Worm (Caenorhabditis elegans): ENCODE data around the gene C49A9.1.

Gene C49A9.1

DNA sequence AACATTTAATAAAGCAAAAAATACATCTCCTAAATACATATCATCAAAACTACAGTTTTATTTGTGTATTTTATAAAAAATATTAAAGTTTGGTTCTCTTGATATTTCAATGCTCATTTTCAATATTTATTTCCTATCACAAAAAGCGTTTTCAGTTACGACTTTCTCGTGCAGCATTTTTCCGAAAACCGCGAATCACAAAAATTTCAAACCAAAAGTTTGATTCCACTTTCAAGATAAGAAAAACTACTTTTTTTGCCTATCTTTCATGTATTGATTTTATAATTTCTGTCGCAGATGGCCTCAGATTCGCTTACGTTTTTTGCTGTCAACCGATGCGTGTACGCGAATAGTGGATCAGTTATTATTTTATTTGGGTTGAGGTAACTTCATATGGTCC, 8.6 kb upstream of the C49A9.1 start, which contains the start of gene C49A9.4:
Gene C49A9.4, plus strand, starts transcription at position 265 of the 400 bp plus-strand sequence.
- TF ChIP-seq nhr-80 (tag; optimal IDR thresholded peaks at IDR 0.05) (peak; percentile 58), die-1 (tag; optimal IDR thresholded peaks at IDR 0.05) (no peak), egl-44 (GFP tag; IDR thresholded peaks at IDR 0.05) (no peak), nhr-90 (tag; optimal IDR thresholded peaks at IDR 0.05) (no peak), ceh-27 (GFP tag; optimal IDR thresholded peaks at IDR 0.05) (no peak), athp-1 (tag; optimal IDR thresholded peaks at IDR 0.05) (no peak)

DNA sequence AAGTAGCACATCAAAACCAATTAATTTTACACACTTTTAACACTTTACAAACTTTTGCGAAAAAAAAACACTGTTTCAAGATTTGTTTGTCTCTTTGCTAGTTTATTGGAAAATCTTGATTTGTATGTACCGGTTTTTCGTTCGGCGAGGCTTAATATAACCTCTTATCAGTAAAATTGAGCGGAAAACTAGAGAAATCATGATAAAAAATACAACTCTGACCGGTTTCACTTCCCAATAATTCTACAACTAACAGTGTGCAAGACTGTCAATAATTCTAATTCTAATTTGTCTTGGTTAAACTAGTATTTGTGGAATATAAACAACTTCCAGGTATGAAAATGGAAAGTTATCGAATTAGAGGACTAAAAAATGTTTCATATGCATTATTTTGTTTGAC, 6.1 kb upstream of the C49A9.1 start, which contains the start of gene C49A9.3:
Gene C49A9.3, plus strand, starts transcription at position 212 of the 400 bp plus-strand sequence.
- TF ChIP-seq nhr-80 (tag; optimal IDR thresholded peaks at IDR 0.05) (peak; percentile 64), mes-4 (tag; optimal IDR thresholded peaks at IDR 0.05) (no peak)

DNA sequence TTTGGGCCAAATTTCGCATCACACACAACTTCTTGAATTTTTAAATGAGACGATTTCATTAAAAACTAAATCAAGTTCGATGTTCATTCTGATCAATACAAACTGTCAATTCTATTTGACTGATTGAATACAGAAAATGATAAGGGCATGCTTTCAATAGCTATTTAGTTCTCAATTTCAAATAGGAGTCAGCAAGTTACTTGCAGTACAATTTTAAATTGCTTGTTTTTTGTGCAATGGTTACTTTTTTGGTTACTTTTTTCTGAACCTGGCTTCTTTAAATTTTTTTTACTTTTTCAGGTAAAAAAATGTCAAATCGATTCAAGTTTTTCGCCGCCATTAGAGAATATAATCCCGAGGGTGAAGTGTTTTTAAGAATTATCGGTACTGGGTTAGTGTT, 2.8 kb upstream of the C49A9.1 start, which contains the start of gene C49A9.2:
Gene C49A9.2, plus strand, starts transcription at position 301 of the 400 bp plus-strand sequence.
- no peak for TF ChIP-seq lin-54 (GFP tag; optimal IDR thresholded peaks at IDR 0.05)
- no peak for TF ChIP-seq nfya-1 (tag; optimal IDR thresholded peaks at IDR 0.05; ENCODE audit: borderline replicate concordance, insufficient read depth)
- no peak for TF ChIP-seq egl-44 (GFP tag; IDR thresholded peaks at IDR 0.05)
- TF ChIP-seq madf-6 (GFP tag; IDR thresholded peaks at IDR 0.05) = no peak
- no peak for TF ChIP-seq F49E8.2 (tag; optimal IDR thresholded peaks at IDR 0.05; ENCODE audit: insufficient read depth)
- TF ChIP-seq snpc-3.4 (tag; optimal IDR thresholded peaks at IDR 0.05) = no peak
- TF ChIP-seq nhr-80 (tag; optimal IDR thresholded peaks at IDR 0.05) = peak; percentile 38
- no peak for TF ChIP-seq tbp1 (GFP tag; optimal IDR thresholded peaks at IDR 0.05)

DNA sequence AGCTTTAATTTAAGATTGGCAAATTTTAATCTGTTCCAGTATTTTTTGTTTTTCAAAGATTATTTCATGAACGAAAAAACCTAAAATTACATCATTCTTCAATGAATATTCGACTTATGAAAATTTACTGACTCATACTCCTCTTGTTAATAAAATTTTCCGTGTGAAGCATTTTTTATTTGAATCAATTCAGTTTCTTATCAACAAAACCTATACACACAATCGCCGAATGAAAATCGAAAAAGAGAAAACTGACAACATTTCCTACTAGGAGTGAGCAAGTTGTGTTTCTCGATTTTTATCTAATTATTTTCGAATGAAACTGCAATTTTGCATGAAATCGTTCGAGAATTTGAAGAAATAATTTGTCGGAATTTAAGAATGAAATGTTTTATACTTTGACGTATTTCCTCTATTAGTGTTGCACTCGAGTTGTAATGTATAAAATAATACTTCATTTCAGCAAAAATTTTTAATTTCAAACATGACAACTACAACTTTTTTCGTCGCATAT, 2.6 kb downstream of the C49A9.1 start, which contains the start of gene F58F9.4:
Gene F58F9.4, plus strand, starts transcription at position 464 of the 514 bp plus-strand sequence.
- TF ChIP-seq mel-28 (tag; optimal IDR thresholded peaks at IDR 0.05; ENCODE audit: borderline replicate concordance) (no peak), nhr-80 (tag; optimal IDR thresholded peaks at IDR 0.05) (peak; percentile 37)

DNA sequence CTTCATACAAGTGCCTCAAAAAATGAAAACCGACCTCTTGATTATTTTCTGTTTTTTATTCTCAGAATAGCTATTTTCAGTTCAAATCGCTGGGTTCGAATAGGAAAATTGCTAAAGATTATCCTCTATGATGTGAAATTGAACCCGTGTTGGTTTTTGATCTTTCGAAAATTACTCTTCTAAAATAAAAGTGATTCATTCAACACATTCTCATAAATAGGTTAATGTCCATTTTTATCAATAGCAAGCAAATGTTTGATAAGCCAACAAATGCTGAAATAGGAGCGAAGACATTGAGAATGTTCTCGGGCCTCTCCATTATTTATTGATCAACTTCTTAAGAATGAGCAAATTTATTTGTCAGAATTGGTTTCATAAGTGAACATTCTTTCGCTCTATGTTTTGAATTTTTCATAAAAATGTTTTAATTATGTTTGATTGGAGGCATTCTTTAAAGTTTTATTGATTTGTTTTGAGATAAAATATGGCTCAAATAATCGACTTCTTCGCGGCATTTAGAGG, 4.8 kb downstream of the C49A9.1 start, which contains the start of gene F58F9.3:
Gene F58F9.3, plus strand, starts transcription at position 472 of the 522 bp plus-strand sequence.
- peak; percentile 37 for TF ChIP-seq nhr-80 (tag; optimal IDR thresholded peaks at IDR 0.05)
- TF ChIP-seq zim-3 (tag; optimal IDR thresholded peaks at IDR 0.05) = no peak
- no peak for TF ChIP-seq fkh-3 (tag; optimal IDR thresholded peaks at IDR 0.05)
- no peak for TF ChIP-seq F37B4.10 (GFP tag; IDR thresholded peaks at IDR 0.05)
- TF ChIP-seq sea-2 (GFP tag; IDR thresholded peaks at IDR 0.05) = no peak
- no peak for TF ChIP-seq ztf-25 (GFP tag; IDR thresholded peaks at IDR 0.05)
- no peak for TF ChIP-seq nhr-27 (tag; optimal IDR thresholded peaks at IDR 0.05)

DNA sequence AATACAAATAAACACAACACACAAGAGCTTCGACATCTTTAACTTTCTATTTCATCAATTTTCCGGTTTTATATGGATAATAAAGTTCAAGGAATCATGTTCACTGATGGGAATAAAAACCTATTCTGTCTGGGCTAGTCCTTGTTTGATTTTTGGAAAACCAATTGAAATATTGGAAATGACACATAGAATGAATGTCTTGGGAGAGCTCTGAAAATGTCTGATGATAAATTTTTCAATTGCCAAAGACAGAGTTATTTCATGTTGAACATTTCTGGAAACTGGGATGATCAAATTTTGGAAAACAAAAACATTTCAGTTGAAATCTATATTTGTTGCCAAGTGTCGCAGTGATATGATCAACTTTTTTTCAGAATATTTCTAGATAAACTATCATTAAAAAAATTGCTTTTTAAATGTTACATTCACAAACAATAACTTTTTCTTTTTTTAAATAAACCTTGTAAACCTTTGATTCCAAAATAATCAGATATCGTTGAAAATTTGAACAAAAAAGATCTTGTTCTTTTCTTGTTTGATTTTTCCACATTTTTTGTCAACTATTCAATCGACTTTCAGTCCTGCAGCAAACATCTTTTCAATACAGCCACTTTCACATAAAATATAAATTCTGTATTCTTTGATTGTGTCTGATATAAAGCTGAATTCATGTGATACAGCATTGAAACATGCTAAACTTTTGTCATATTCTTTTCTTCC, 9.7 kb downstream of the C49A9.1 start, which contains the start of the genes F58F9.6 and F58F9.8:
Gene F58F9.6, minus strand, starts transcription at position 101 of the 720 bp plus-strand sequence.
Gene F58F9.8, plus strand, starts transcription at position 670 of the 720 bp plus-strand sequence.
- TF ChIP-seq madf-10 (tag; optimal IDR thresholded peaks at IDR 0.05) (no peak), snpc-1.1 (tag; optimal IDR thresholded peaks at IDR 0.05; ENCODE audit: insufficient read depth) (no peak), ZK185.1 (tag; optimal IDR thresholded peaks at IDR 0.05; ENCODE audit: poor library complexity, severe bottlenecking) (no peak), Y53F4B.3 (GFP tag; IDR thresholded peaks at IDR 0.05) (no peak), rpc-1 (optimal IDR thresholded peaks at IDR 0.05) (no peak), rpc-1 (tag; optimal IDR thresholded peaks at IDR 0.05) (no peak), lag-1 (GFP tag; IDR thresholded peaks at IDR 0.05) (no peak), nhr-179 (tag; optimal IDR thresholded peaks at IDR 0.05) (no peak), snpc-1.3 (tag; optimal IDR thresholded peaks at IDR 0.05; ENCODE audit: insufficient read depth) (no peak), Y79H2A.3 (GFP tag; conservative IDR thresholded peaks at IDR 0.05) (no peak), lir-1 (GFP tag; conservative IDR thresholded peaks at IDR 0.05) (no peak), attf-3 (GFP tag; conservative IDR thresholded peaks at IDR 0.05) (no peak), aptf-3 (GFP tag; IDR thresholded peaks at IDR 0.05) (no peak), hmg-1.2 (GFP tag; IDR thresholded peaks at IDR 0.05) (no peak), bed-2 (GFP tag; IDR thresholded peaks at IDR 0.05) (no peak), ekl-4 (GFP tag; IDR thresholded peaks at IDR 0.05) (no peak), madf-8 (GFP tag; conservative IDR thresholded peaks at IDR 0.05) (no peak)
